Worm (Caenorhabditis elegans) whole organism, L2 larva: ENCODE results near the gene T21C12.8.

Source experiments
- C34F6.9 ChIP-seq: fragments of 150-350 bp; optimal IDR thresholded peaks from 2 replicates; lab custom pipeline; 2014; ENCODE audit warnings: missing biosample characterization, missing genetic modification characterization
- F13H6.1 ChIP-seq: sonication (generic microtip); optimal IDR thresholded peaks from 2 replicates; lab custom pipeline; 2016; ENCODE audit warnings: missing genetic modification characterization, missing compliant biosample characterization
- R02D3.7 ChIP-seq: fragments of 150-350 bp; optimal IDR thresholded peaks from 2 replicates; lab custom pipeline; 2014; ENCODE audit warnings: missing biosample characterization, missing genetic modification characterization
- Y55F3AM.14 ChIP-seq: fragments of 200-800 bp; sonication (Bioruptor generic); optimal IDR thresholded peaks from 2 replicates; lab custom pipeline; 2018; ENCODE audit warnings: mild to moderate bottlenecking, missing genetic modification characterization, missing compliant biosample characterization
- alr-1 ChIP-seq: fragments of 150-350 bp; optimal IDR thresholded peaks from 2 replicates; lab custom pipeline; 2014; ENCODE audit warnings: missing biosample characterization, missing genetic modification characterization
- aly-2 ChIP-seq: fragments of 150-350 bp; optimal IDR thresholded peaks from 2 replicates; lab custom pipeline; 2014; ENCODE audit warnings: missing biosample characterization, missing genetic modification characterization
- blmp-1 ChIP-seq: sonication (generic microtip); optimal IDR thresholded peaks from 2 replicates; lab custom pipeline; 2017; ENCODE audit warnings: missing genetic modification characterization, mild to moderate bottlenecking, missing compliant biosample characterization, antibody characterized with exemption, moderate library complexity; ENCODE audit not compliant: insufficient read depth
- ceh-82 ChIP-seq: fragments of 150-350 bp; optimal IDR thresholded peaks from 2 replicates; lab custom pipeline; 2014; ENCODE audit warnings: missing biosample characterization, missing genetic modification characterization
- crh-2 ChIP-seq: sonication (generic microtip); optimal IDR thresholded peaks from 2 replicates; lab custom pipeline; 2017; ENCODE audit warnings: missing biosample characterization, missing genetic modification characterization
- dmd-4 ChIP-seq: sonication (generic microtip); optimal IDR thresholded peaks from 2 replicates; lab custom pipeline; 2017; ENCODE audit warnings: missing biosample characterization, missing genetic modification characterization
- egl-27 ChIP-seq: sonication (generic microtip); optimal IDR thresholded peaks from 3 replicates; lab custom pipeline; 2017; ENCODE audit warnings: missing biosample characterization, missing genetic modification reagents, missing genetic modification characterization
- elt-1 ChIP-seq: fragments of 150-350 bp; optimal IDR thresholded peaks from 2 replicates; lab custom pipeline; 2014; ENCODE audit warnings: missing biosample characterization, missing genetic modification characterization
- elt-3 ChIP-seq: sonication (generic microtip); optimal IDR thresholded peaks from 2 replicates; lab custom pipeline; 2017; ENCODE audit warnings: missing biosample characterization, missing genetic modification characterization
- fos-1 ChIP-seq: fragments of 150-350 bp; optimal IDR thresholded peaks from 2 replicates; lab custom pipeline; 2014; ENCODE audit warnings: missing biosample characterization, missing genetic modification characterization
- lin-11 ChIP-seq: fragments of 150-350 bp; sonication (generic microtip); optimal IDR thresholded peaks from 2 replicates; lab custom pipeline; 2014; ENCODE audit warnings: missing biosample characterization, missing genetic modification characterization, inconsistent platforms, mixed read lengths
- lin-13 ChIP-seq: fragments of 150-350 bp; optimal IDR thresholded peaks from 2 replicates; lab custom pipeline; 2014; ENCODE audit warnings: missing biosample characterization, missing genetic modification reagents, missing genetic modification characterization
- lsy-2 ChIP-seq, 2 experiments: fragments of 150-350 bp in 1 of 2; sonication (generic microtip) in 1 of 2; optimal IDR thresholded peaks; 2 replicates each; lab custom pipeline; 2014 to 2017; ENCODE audit warnings: missing biosample characterization in 2 of 2, missing genetic modification characterization in 2 of 2
- mab-5 ChIP-seq: fragments of 150-350 bp; optimal IDR thresholded peaks from 2 replicates; lab custom pipeline; 2014; ENCODE audit warnings: missing biosample characterization, missing genetic modification characterization
- mbf-1 ChIP-seq: sonication (generic microtip); optimal IDR thresholded peaks from 2 replicates; lab custom pipeline; 2017; ENCODE audit warnings: missing biosample characterization, missing genetic modification characterization
- mdl-1 ChIP-seq, 2 experiments: fragments of 150-350 bp in 1 of 2; sonication (generic microtip) in 1 of 2; optimal IDR thresholded peaks; 2 replicates each; lab custom pipeline; 2017; ENCODE audit warnings: missing biosample characterization in 2 of 2, missing genetic modification characterization in 2 of 2
- nhr-10 ChIP-seq: sonication (generic microtip); optimal IDR thresholded peaks from 2 replicates; lab custom pipeline; 2017; ENCODE audit warnings: missing biosample characterization, missing genetic modification characterization
- nhr-11 ChIP-seq: fragments of 150-350 bp; optimal IDR thresholded peaks from 2 replicates; lab custom pipeline; 2014; ENCODE audit warnings: missing biosample characterization, missing genetic modification characterization
- nhr-12 ChIP-seq: fragments of 150-350 bp; optimal IDR thresholded peaks from 2 replicates; lab custom pipeline; 2014; ENCODE audit warnings: missing biosample characterization, missing genetic modification characterization
- nhr-129 ChIP-seq: fragments of 150-350 bp; optimal IDR thresholded peaks from 2 replicates; lab custom pipeline; 2014; ENCODE audit warnings: missing biosample characterization, missing genetic modification characterization
- nhr-21 ChIP-seq: fragments of 150-350 bp; optimal IDR thresholded peaks from 2 replicates; lab custom pipeline; 2014; ENCODE audit warnings: missing biosample characterization, missing genetic modification characterization
- nhr-23 ChIP-seq: fragments of 150-350 bp; optimal IDR thresholded peaks from 2 replicates; lab custom pipeline; 2014; ENCODE audit warnings: missing biosample characterization, missing genetic modification reagents, missing genetic modification characterization
- nhr-237 ChIP-seq: fragments of 150-350 bp; optimal IDR thresholded peaks from 2 replicates; lab custom pipeline; 2014; ENCODE audit warnings: missing biosample characterization, missing genetic modification characterization
- nhr-25 ChIP-seq: fragments of 150-350 bp; sonication (generic microtip); optimal IDR thresholded peaks from 3 replicates; lab custom pipeline; 2014; ENCODE audit warnings: missing biosample characterization, missing genetic modification characterization
- nhr-6 ChIP-seq: fragments of 150-350 bp; optimal IDR thresholded peaks from 2 replicates; lab custom pipeline; 2014; ENCODE audit warnings: missing biosample characterization, missing genetic modification characterization
- peb-1 ChIP-seq: fragments of 150-350 bp; optimal IDR thresholded peaks from 2 replicates; lab custom pipeline; 2014; ENCODE audit warnings: missing biosample characterization, missing genetic modification characterization
- sem-4 ChIP-seq: fragments of 150-350 bp; optimal IDR thresholded peaks from 2 replicates; lab custom pipeline; 2014; ENCODE audit warnings: missing biosample characterization, missing genetic modification reagents, missing genetic modification characterization
- skn-1 ChIP-seq: sonication (generic microtip); optimal IDR thresholded peaks from 2 replicates; lab custom pipeline; 2017; ENCODE audit warnings: missing biosample characterization, missing genetic modification characterization
- sma-3 ChIP-seq: sonication (generic microtip); optimal IDR thresholded peaks from 2 replicates; lab custom pipeline; 2016; ENCODE audit warnings: missing genetic modification reagents, missing genetic modification characterization, missing compliant biosample characterization
- sma-9 ChIP-seq, 2 experiments: fragments of 150-350 bp in 1 of 2; sonication (generic microtip) in 1 of 2; optimal IDR thresholded peaks; 2 replicates each; lab custom pipeline; 2014 to 2016; ENCODE audit warnings: missing genetic modification characterization in 2 of 2, mild to moderate bottlenecking in 1 of 2, missing biosample characterization in 1 of 2, missing compliant biosample characterization in 1 of 2, missing genetic modification reagents in 1 of 2, moderate library complexity in 1 of 2
- snpc-4 ChIP-seq: fragments of 150-350 bp; optimal IDR thresholded peaks from 2 replicates; lab custom pipeline; 2014; ENCODE audit warnings: missing biosample characterization, missing genetic modification characterization
- unc-39 ChIP-seq: fragments of 150-350 bp; optimal IDR thresholded peaks from 2 replicates; lab custom pipeline; 2014; ENCODE audit warnings: missing biosample characterization, missing genetic modification characterization
- unc-55 ChIP-seq: fragments of 150-350 bp; sonication (generic microtip); optimal IDR thresholded peaks from 3 replicates; lab custom pipeline; 2014; ENCODE audit warnings: missing biosample characterization, missing genetic modification reagents, missing genetic modification characterization
- ztf-1 ChIP-seq: fragments of 200-800 bp; sonication (Bioruptor generic); conservative IDR thresholded peaks from 2 replicates; pipeline ENCODE4 v1.3.6; 2022; ENCODE audit warnings: missing genetic modification characterization, missing compliant biosample characterization
- ztf-11 ChIP-seq: sonication (generic microtip); optimal IDR thresholded peaks from 2 replicates; lab custom pipeline; 2017; ENCODE audit warnings: missing biosample characterization, missing genetic modification characterization
- ztf-4 ChIP-seq: fragments of 150-350 bp; optimal IDR thresholded peaks from 2 replicates; lab custom pipeline; 2014; ENCODE audit warnings: missing biosample characterization, missing genetic modification characterization

The T21C12.8 gene

DNA sequence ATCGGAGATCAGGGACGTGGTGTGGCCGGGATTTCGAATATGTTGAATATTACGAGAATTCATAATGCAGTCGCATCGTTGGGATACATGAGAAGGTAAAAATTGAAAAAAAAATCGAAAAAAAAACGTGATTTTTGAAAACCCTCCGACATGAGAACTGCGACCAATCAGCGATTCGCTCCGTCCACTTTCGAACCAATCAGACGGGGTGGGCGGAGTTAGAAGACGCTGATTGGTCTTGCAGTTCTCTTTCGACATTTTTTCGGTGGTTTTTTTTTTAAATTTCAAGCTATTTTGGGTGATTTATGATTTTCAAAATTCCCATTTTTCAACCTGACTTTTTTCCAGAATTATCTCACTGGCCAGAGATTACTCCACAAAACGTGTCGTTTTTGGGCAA is 16.4 kb upstream of the T21C12.8 start:
- no peak for TF ChIP-seq Y55F3AM.14
- no peak for TF ChIP-seq F13H6.1
- TF ChIP-seq egl-27: no peak
- no peak for TF ChIP-seq nhr-237 (tag; lab: Kevin White, UChicago)
- TF ChIP-seq blmp-1 (tag; lab: Kevin White, UChicago): no peak
- TF ChIP-seq unc-55 (GFP tag; lab: Kevin White, UChicago): no peak
- no peak for TF ChIP-seq mab-5 (tag; lab: Kevin White, UChicago)
- no peak for TF ChIP-seq dmd-4 (tag; lab: Kevin White, UChicago)
- no peak for TF ChIP-seq ceh-82 (tag; lab: Kevin White, UChicago)
- no peak for TF ChIP-seq snpc-4 (tag; lab: Kevin White, UChicago)
- no peak for TF ChIP-seq skn-1 (tag; lab: Kevin White, UChicago)
- no peak for TF ChIP-seq sem-4 (tag; lab: Kevin White, UChicago)
- no peak for TF ChIP-seq peb-1
- TF ChIP-seq nhr-11 (tag; lab: Kevin White, UChicago): no peak
- no peak for TF ChIP-seq C34F6.9

DNA sequence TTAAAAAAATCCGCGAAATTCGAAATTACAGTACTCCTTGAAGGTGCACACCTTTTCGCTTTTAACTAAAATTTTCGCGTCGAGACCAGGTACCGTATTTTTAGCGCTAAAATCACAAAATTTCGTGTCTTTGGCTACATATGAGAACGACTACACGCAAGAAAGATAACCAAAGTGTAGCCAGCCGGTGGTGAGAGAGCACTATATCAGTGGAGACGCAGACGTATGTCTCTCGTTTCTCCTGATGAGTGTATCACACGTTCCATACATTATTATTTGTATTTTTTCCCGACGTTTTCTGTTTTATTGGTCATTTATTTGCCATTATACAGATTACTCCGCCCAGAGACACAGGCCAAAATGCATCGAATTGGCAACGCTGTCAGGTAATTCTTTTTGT is 13.1 kb upstream of the T21C12.8 start, which contains the start of gene acdh-11:
Gene acdh-11, plus strand, starts transcription at position 333 of the 400 bp plus-strand sequence.
- TF ChIP-seq crh-2: peak; percentile 51
- TF ChIP-seq elt-3 (tag; lab: Kevin White, UChicago): no peak
- peak; percentile 14 for TF ChIP-seq sma-3 (GFP tag; lab: Kevin White, UChicago)
- no peak for TF ChIP-seq unc-39 (tag; lab: Kevin White, UChicago)
- no peak for TF ChIP-seq nhr-237 (tag; lab: Kevin White, UChicago)
- TF ChIP-seq peb-1: no peak
- TF ChIP-seq lsy-2 (tag; optimal IDR thresholded peaks at IDR 0.05; lab: Kevin White, UChicago): peak in 1 of 2 experiments; percentile 35
- TF ChIP-seq nhr-129: no peak
- TF ChIP-seq nhr-12 (tag; lab: Kevin White, UChicago): no peak
- TF ChIP-seq C34F6.9: no peak
- no peak for TF ChIP-seq ceh-82 (tag; lab: Kevin White, UChicago)
- TF ChIP-seq dmd-4 (tag; lab: Kevin White, UChicago): no peak
- TF ChIP-seq nhr-25 (tag; lab: Kevin White, UChicago): no peak
- no peak for TF ChIP-seq lin-11 (tag; lab: Kevin White, UChicago)
- no peak for TF ChIP-seq lin-13 (GFP tag; lab: Kevin White, UChicago)
- no peak for TF ChIP-seq mbf-1 (tag; lab: Kevin White, UChicago)
- no peak for TF ChIP-seq ztf-4 (tag; lab: Kevin White, UChicago)
- no peak for TF ChIP-seq ztf-1 (GFP tag; lab: Robert Waterston, UW)
- TF ChIP-seq R02D3.7 (tag; lab: Kevin White, UChicago): no peak
- no peak for TF ChIP-seq alr-1 (tag; lab: Kevin White, UChicago)
- no peak for TF ChIP-seq nhr-21 (tag; lab: Kevin White, UChicago)
- TF ChIP-seq fos-1 (tag; lab: Kevin White, UChicago): peak; percentile 52
- no peak for TF ChIP-seq unc-55 (GFP tag; lab: Kevin White, UChicago)
- TF ChIP-seq, all 48 proteins: peak for 4

DNA sequence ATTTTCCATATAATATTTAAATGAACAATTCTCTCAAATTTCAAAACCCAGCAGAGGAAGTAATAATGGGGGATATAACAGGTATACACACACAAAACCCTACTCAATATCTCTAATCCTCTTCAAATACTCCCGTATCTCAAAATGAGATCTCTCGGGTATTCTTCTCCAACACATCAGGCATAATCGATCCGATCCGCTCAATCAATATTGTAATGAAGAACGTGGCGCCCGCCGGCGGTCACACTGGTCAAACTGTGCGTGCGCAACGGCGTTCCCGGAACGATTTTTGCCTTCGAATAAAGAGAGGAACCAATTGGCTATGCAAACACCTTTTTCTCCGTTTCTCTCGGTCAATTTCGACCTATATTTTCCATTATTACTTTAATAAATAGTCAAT is 9.7 kb upstream of the T21C12.8 start:
- TF ChIP-seq C34F6.9: peak; percentile 16
- no peak for TF ChIP-seq elt-1 (tag; lab: Kevin White, UChicago)
- TF ChIP-seq peb-1: no peak
- no peak for TF ChIP-seq snpc-4 (tag; lab: Kevin White, UChicago)
- no peak for TF ChIP-seq F13H6.1
- no peak for TF ChIP-seq blmp-1 (tag; lab: Kevin White, UChicago)
- TF ChIP-seq, all 48 proteins: peak for 1

DNA sequence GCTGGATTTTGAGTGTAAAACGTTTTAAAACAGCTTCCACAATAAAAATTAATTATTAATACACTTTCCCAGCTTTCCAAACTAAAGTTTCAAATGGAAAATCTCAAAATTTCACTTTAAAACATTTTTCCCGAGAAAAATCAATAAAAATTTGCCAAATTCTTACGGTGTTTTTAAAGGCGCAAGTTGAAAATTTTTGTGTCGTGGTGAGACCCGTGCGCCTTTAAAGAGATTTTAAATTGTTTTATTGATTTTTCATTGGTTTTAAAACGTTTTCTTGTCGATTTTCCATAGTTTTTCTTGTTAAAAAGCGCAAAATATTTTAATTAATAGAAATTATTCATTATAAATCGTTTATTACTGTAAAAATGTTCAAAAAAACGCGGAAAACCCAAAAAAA is 9.1 kb upstream of the T21C12.8 start, which contains the start of gene Y45F3A.1:
Gene Y45F3A.1, minus strand, starts transcription at position 12 of the 400 bp plus-strand sequence.
- TF ChIP-seq egl-27 (no peak), sma-9 (GFP tag; optimal IDR thresholded peaks at IDR 0.05; lab: Kevin White, UChicago) (no peak), sma-9 (tag; optimal IDR thresholded peaks at IDR 0.05; lab: Kevin White, UChicago) (no peak), ztf-4 (tag; lab: Kevin White, UChicago) (no peak), nhr-21 (tag; lab: Kevin White, UChicago) (no peak), mdl-1 (tag; optimal IDR thresholded peaks at IDR 0.05; lab: Kevin White, UChicago) (no peak), nhr-10 (tag; lab: Kevin White, UChicago) (no peak), nhr-23 (tag; lab: Kevin White, UChicago) (no peak), nhr-6 (tag; lab: Kevin White, UChicago) (no peak), elt-3 (tag; lab: Kevin White, UChicago) (no peak), aly-2 (tag; lab: Kevin White, UChicago) (no peak), ztf-11 (no peak)
